Fruit fly (Drosophila melanogaster): ENCODE measurements around the gene lin-52.

The lin-52 gene

DNA sequence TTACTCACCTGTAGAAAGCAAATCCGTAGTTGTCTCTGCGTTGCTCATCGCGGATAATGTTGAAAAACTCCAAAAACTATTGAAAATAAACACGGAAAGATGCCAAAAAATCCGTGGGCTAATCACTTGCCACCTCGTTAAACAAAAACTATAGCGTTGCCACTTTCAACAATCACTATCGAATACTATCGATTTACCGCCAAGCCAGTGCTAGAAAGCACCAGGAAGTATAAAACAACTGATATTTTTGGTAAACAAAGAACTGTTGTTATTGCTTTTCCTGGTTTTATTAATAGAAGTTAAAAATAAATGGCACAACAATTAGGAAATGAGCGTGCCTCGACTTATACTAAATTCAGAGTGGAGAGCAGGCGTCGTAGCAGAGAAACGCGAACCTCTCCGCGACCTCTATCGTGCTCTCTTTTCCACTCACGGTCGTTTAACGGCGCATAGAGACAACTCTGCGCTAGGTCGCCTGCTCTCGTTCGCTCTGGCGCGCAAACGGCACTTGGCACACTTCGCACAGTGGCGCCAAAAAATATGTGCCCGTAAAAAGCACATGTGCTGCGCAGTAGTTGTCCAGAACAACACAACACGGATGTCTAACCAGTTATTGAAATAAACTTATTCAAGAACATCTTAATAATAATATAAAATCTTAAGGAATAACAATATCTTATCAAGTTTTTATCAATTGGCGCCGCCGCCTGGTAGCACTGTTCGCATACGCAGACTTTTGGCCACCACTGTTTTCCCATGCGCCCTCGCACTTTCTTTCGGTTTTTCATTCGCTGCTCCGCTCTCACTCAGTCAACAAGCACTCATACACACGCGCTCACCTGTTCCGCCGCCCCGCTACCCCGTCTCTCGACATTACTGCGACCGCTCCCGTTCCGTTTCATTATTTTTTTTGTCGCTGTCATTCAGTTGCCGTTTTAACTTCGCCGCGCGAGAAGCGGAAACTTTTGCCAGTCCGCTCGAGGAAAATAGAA, at the start of gene lin-52, which contains the start of gene CG15771:
Gene lin-52, minus strand, starts transcription at position 122 of the 992 bp plus-strand sequence.
Gene CG15771, plus strand, starts transcription at position 738 of the 992 bp plus-strand sequence.
- TF ChIP-seq cnc (optimal IDR thresholded peaks at IDR 0.05), result no peak
- peak; percentile 92 for TF ChIP-seq CG1620 (GFP tag; optimal IDR thresholded peaks at IDR 0.05)
- peak; percentile 97 for TF ChIP-seq CG7101 (tag; optimal IDR thresholded peaks at IDR 0.05)
- peak; percentile 87 for TF ChIP-seq Crg-1 (GFP tag; optimal IDR thresholded peaks at IDR 0.05)
- peak; percentile 89 for TF ChIP-seq cic (GFP tag; optimal IDR thresholded peaks at IDR 0.05)
- peak; percentile 94 for TF ChIP-seq CG7045 (GFP tag; optimal IDR thresholded peaks at IDR 0.05)
- TF ChIP-seq kay (GFP tag; ENCODE audit: borderline replicate concordance), result peak; percentile 95
- TF ChIP-seq Hr96 (GFP tag; optimal IDR thresholded peaks at IDR 0.05), result peak; percentile 91
- peak; percentile 92 for TF ChIP-seq CG14711 (tag; optimal IDR thresholded peaks at IDR 0.05)
- TF ChIP-seq Clk (GFP tag; optimal IDR thresholded peaks at IDR 0.05), result peak; percentile 92
- TF ChIP-seq CG33017 (tag; optimal IDR thresholded peaks at IDR 0.05), result peak; percentile 93
- peak; percentile 95 for TF ChIP-seq CG12768 (GFP tag; optimal IDR thresholded peaks at IDR 0.05)
- peak; percentile 93 for TF ChIP-seq pad (GFP tag; optimal IDR thresholded peaks at IDR 0.05)
- TF ChIP-seq CG11617 (GFP tag; optimal IDR thresholded peaks at IDR 0.05), result peak; percentile 99
- TF ChIP-seq CG5204 (GFP tag; optimal IDR thresholded peaks at IDR 0.05), result peak; percentile 90
- TF ChIP-seq tj (GFP tag; optimal IDR thresholded peaks at IDR 0.05), result peak; percentile 93
- TF ChIP-seq toe (GFP tag; optimal IDR thresholded peaks at IDR 0.05), result peak; percentile 85
- peak; percentile 100 for TF ChIP-seq Mnt (GFP tag; optimal IDR thresholded peaks at IDR 0.05)
- TF ChIP-seq bab1 (GFP tag; optimal IDR thresholded peaks at IDR 0.05), result peak; percentile 97
- TF ChIP-seq ovo (GFP tag; optimal IDR thresholded peaks at IDR 0.05), result peak; percentile 98

DNA sequence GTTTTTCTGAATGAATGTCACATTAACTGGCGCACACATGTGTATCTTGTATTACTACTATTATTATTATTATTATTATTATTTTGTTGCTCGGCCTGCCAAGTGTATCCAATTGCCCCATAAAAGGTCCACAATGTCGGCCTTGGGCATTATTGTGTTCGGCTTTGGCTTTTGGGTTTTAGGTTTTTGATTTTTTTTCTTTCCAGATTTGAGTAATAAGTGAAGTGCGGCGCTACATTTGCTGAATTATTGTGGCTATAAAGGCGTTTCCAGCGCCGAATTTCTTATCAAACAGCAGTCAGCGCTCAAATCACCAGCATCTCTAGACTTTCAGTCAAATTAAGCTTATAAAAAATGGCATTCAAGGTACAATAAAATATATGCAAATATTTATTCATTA, 49.6 kb upstream of the lin-52 start, which contains the start of gene Cpr5C:
Gene Cpr5C, plus strand, starts transcription at position 301 of the 400 bp plus-strand sequence.
- no peak for TF ChIP-seq CG7045 (GFP tag; optimal IDR thresholded peaks at IDR 0.05)
- no peak for TF ChIP-seq cic (GFP tag; optimal IDR thresholded peaks at IDR 0.05)
- TF ChIP-seq pad (GFP tag; optimal IDR thresholded peaks at IDR 0.05), result no peak
- TF ChIP-seq toe (GFP tag; optimal IDR thresholded peaks at IDR 0.05), result no peak
- TF ChIP-seq CG14711 (tag; optimal IDR thresholded peaks at IDR 0.05), result no peak
- no peak for TF ChIP-seq kay (GFP tag; ENCODE audit: borderline replicate concordance)
- no peak for TF ChIP-seq cnc (optimal IDR thresholded peaks at IDR 0.05)
- TF ChIP-seq Hr96 (GFP tag; optimal IDR thresholded peaks at IDR 0.05), result no peak
- no peak for TF ChIP-seq Clk (GFP tag; optimal IDR thresholded peaks at IDR 0.05)

DNA sequence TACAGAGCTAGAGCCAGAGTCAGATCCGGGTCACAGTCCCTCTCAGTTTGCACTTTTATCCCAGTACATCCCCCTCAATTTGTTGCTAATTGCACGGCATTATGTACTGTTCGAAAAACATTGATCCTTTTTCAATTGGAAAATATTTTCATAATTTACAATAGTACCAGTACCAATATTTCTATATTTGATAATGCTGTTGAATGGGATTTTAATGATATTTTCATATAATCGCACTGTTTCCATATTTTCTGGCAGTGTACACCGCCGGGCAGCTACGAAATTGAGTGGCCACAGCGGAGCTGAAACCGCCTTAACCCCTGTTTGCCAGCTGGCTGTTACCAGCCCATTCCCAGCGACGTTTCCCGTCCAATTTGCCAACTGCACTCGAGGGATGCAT, 45.9 kb upstream of the lin-52 start:
- no peak for TF ChIP-seq CG14711 (tag; optimal IDR thresholded peaks at IDR 0.05)
- no peak for TF ChIP-seq Clk (GFP tag; optimal IDR thresholded peaks at IDR 0.05)
- no peak for TF ChIP-seq Hr96 (GFP tag; optimal IDR thresholded peaks at IDR 0.05)
- no peak for TF ChIP-seq tj (GFP tag; optimal IDR thresholded peaks at IDR 0.05)
- no peak for TF ChIP-seq cnc (optimal IDR thresholded peaks at IDR 0.05)
- no peak for TF ChIP-seq kay (GFP tag; ENCODE audit: borderline replicate concordance)
- no peak for TF ChIP-seq bab1 (GFP tag; optimal IDR thresholded peaks at IDR 0.05)
- TF ChIP-seq cic (GFP tag; optimal IDR thresholded peaks at IDR 0.05), result no peak
- TF ChIP-seq CG7045 (GFP tag; optimal IDR thresholded peaks at IDR 0.05), result no peak
- TF ChIP-seq CG7101 (tag; optimal IDR thresholded peaks at IDR 0.05), result no peak
- no peak for TF ChIP-seq CG33017 (tag; optimal IDR thresholded peaks at IDR 0.05)

DNA sequence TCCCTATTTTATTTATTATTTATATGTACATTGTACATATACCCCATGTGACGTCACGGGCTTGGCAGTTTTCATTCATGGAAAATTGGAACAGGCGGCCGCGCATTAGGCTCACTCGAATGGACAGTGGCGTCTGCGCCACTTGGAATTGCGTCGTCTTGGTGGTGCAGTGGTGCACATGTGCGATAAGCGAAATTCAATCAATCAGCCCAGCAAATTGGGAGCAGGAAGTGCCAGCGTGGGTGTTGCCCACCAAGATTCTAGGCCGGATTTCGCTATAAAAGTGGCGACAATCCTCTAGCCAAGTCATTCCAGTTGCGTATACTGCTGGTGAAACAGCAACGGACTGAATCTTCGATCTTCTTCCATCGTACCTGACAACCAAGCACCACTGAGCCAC, 37.1 kb upstream of the lin-52 start, which contains the start of gene CG12239:
Gene CG12239, plus strand, starts transcription at position 301 of the 400 bp plus-strand sequence.
- no peak for TF ChIP-seq tj (GFP tag; optimal IDR thresholded peaks at IDR 0.05)
- no peak for TF ChIP-seq cic (GFP tag; optimal IDR thresholded peaks at IDR 0.05)
- no peak for TF ChIP-seq CG5204 (GFP tag; optimal IDR thresholded peaks at IDR 0.05)
- no peak for TF ChIP-seq CG1620 (GFP tag; optimal IDR thresholded peaks at IDR 0.05)
- no peak for TF ChIP-seq CG11617 (GFP tag; optimal IDR thresholded peaks at IDR 0.05)
- no peak for TF ChIP-seq toe (GFP tag; optimal IDR thresholded peaks at IDR 0.05)
- no peak for TF ChIP-seq CG14711 (tag; optimal IDR thresholded peaks at IDR 0.05)
- no peak for TF ChIP-seq CG12768 (GFP tag; optimal IDR thresholded peaks at IDR 0.05)
- TF ChIP-seq CG7101 (tag; optimal IDR thresholded peaks at IDR 0.05), result no peak
- TF ChIP-seq Crg-1 (GFP tag; optimal IDR thresholded peaks at IDR 0.05), result no peak

DNA sequence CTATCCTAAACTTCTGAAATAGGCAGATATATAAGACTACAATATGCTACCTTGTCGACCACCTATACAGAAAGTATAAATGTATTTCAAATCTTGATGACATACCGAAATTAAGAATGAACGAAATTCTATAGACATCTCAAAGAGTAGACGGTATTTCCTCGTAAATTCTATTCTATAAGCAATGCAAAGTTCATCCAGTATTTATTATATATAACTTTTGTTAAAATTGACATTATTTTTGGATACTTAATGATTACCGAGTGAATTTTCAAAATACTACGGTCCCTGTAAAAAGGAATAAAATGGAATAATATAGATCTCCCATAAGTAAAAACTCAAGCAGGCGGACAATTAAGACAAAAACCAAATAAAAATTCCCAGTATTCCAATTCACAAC, 34.4 kb upstream of the lin-52 start, which contains the start of gene CG15767:
Gene CG15767, plus strand, starts transcription at position 301 of the 400 bp plus-strand sequence.
- no peak for TF ChIP-seq Hr96 (GFP tag; optimal IDR thresholded peaks at IDR 0.05)
- no peak for TF ChIP-seq toe (GFP tag; optimal IDR thresholded peaks at IDR 0.05)
- TF ChIP-seq Mnt (GFP tag; optimal IDR thresholded peaks at IDR 0.05), result no peak
- TF ChIP-seq cic (GFP tag; optimal IDR thresholded peaks at IDR 0.05), result no peak
- TF ChIP-seq CG7045 (GFP tag; optimal IDR thresholded peaks at IDR 0.05), result no peak

DNA sequence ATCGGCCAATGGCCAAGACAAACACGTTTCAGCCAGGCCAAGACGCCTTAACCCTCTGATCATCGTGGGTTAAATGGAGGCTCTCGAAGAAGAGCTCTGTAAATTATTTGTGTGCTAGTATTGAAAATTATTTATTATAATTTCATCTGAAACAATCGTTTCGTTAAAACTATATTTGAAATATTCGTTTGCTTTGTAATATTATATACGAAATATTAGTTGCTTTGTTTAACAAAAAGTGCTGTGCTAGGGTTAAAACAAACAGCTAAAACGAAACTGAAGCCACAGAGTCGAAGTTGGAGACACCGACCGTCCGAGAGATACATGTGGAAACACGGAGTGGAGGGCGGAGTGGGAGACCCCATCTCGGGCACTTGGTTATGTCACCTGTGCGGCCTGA, 31.8 kb upstream of the lin-52 start:
- TF ChIP-seq CG7045 (GFP tag; optimal IDR thresholded peaks at IDR 0.05), result no peak
- TF ChIP-seq CG5204 (GFP tag; optimal IDR thresholded peaks at IDR 0.05), result no peak
- TF ChIP-seq Clk (GFP tag; optimal IDR thresholded peaks at IDR 0.05), result no peak
- TF ChIP-seq CG33017 (tag; optimal IDR thresholded peaks at IDR 0.05), result no peak
- TF ChIP-seq Mnt (GFP tag; optimal IDR thresholded peaks at IDR 0.05), result no peak
- TF ChIP-seq ovo (GFP tag; optimal IDR thresholded peaks at IDR 0.05), result no peak
- TF ChIP-seq CG1620 (GFP tag; optimal IDR thresholded peaks at IDR 0.05), result no peak

Data from whole organism, adult.